Fruit fly (Drosophila melanogaster) whole organism, embryonic: ENCODE data around the gene CG33641.

ENCODE experiments used
- CG12659 ChIP-seq: fragments of 200-800 bp; sonication (Bioruptor generic); optimal IDR thresholded peaks from 3 replicates; lab custom pipeline; 2017; ENCODE audit warnings: mild to moderate bottlenecking, missing biosample characterization, missing genetic modification reagents, missing genetic modification characterization
- CG2889 ChIP-seq: fragments of 200-800 bp; sonication (Bioruptor generic); IDR thresholded peaks from 3 replicates; pipeline ENCODE4 v1.3.6; 2022; ENCODE audit warnings: missing biosample characterization, missing genetic modification characterization
- CG8359 ChIP-seq: fragments of 200-800 bp; sonication (Bioruptor generic); optimal IDR thresholded peaks from 2 replicates; lab custom pipeline; 2017; ENCODE audit warnings: missing biosample characterization, mild to moderate bottlenecking, missing genetic modification characterization, borderline replicate concordance
- Dfd ChIP-seq, 2 experiments: fragments of >200 bp; optimal IDR thresholded peaks; 2 replicates each; lab custom pipeline; 2017; ENCODE audit warnings: missing biosample characterization in 2 of 2, missing genetic modification characterization in 2 of 2
- Gug ChIP-seq: fragments of 200-800 bp; sonication (Bioruptor generic); IDR thresholded peaks from 4 replicates; pipeline ENCODE4 v1.3.6; 2022; ENCODE audit warnings: missing biosample characterization, missing genetic modification characterization
- chif ChIP-seq, 2 experiments: fragments of 200-800 bp; sonication (Bioruptor generic); optimal IDR thresholded peaks; 3 replicates each; lab custom pipeline; 2016; ENCODE audit warnings: missing biosample characterization in 2 of 2, missing genetic modification characterization in 2 of 2
- fru ChIP-seq: fragments of >200 bp; optimal IDR thresholded peaks from 2 replicates; lab custom pipeline; 2017
- insv ChIP-seq, 2 experiments: fragments of 200-800 bp; sonication (Bioruptor generic); optimal IDR thresholded peaks; 3 replicates each; lab custom pipeline; 2016 to 2018; ENCODE audit warnings: missing biosample characterization in 2 of 2, missing genetic modification characterization in 2 of 2
- stc ChIP-seq: fragments of 200-800 bp; sonication (Bioruptor generic); IDR thresholded peaks from 2 replicates; pipeline ENCODE4 v1.3.6; 2022; ENCODE audit warnings: missing biosample characterization, missing genetic modification characterization

DNA sequence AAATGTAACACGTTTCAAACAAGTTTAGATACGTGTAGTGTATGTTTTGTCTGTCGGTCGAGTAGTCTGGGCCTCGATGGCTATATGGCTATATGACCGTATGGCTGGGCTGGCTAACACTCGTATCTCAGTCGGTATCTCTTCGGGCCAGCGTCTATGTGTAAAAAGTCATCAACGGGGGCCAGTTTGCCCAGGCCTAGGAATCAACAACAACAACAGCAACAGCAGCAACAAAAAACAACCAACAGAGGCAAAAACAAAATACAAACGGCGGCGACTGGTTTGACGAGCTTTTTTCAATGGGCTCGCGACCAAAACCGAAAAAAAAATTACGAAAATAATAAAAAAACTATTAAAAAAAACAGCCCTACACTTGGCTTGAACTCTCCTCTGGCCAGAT is 16.8 kb downstream of the CG33641 start:
- TF ChIP-seq CG2889 (GFP tag; lab: Robert Waterston, UW): no peak
- TF ChIP-seq CG12659: no peak
- no peak for TF ChIP-seq chif (GFP tag; optimal IDR thresholded peaks at IDR 0.05; lab: Kevin White, UChicago)
- TF ChIP-seq insv (GFP tag; optimal IDR thresholded peaks at IDR 0.05; lab: Kevin White, UChicago): no peak
- TF ChIP-seq CG8359 (GFP tag; lab: Kevin White, UChicago): no peak
- TF ChIP-seq Dfd (GFP tag; optimal IDR thresholded peaks at IDR 0.05; lab: Kevin White, UChicago): no peak
- TF ChIP-seq stc (GFP tag; lab: Robert Waterston, UW): no peak
- no peak for TF ChIP-seq fru (lab: Kevin White, UChicago)
- TF ChIP-seq Gug (GFP tag; lab: Robert Waterston, UW): no peak
